Fruit fly (Drosophila melanogaster): ENCODE data around the gene Cyp4d14.

The Cyp4d14 gene

dm6 chrX:2193809-2194207, 18.7 kb upstream of the Cyp4d14 start, which contains the start of gene CG14053:
CG14053 (minus strand) TSS chrX:2193909.
- TF ChIP-seq foxo (GFP tag; optimal IDR thresholded peaks at IDR 0.05): no peak
- TF ChIP-seq Rel (GFP tag; optimal IDR thresholded peaks at IDR 0.05): no peak
- peak; percentile 82 for TF ChIP-seq Rel (tag; optimal IDR thresholded peaks at IDR 0.05)

dm6 chrX:2193158-2193557, 18.0 kb upstream of the Cyp4d14 start:
- no peak for TF ChIP-seq dl (GFP tag; optimal IDR thresholded peaks at IDR 0.05; ENCODE audit: insufficient read depth in 1 of 2, partially characterized antibody in 2 of 2)
- no peak for TF ChIP-seq OdsH (GFP tag; optimal IDR thresholded peaks at IDR 0.05)
- no peak for TF ChIP-seq HLH106 (tag; optimal IDR thresholded peaks at IDR 0.05)
- TF ChIP-seq sage (GFP tag; optimal IDR thresholded peaks at IDR 0.05): no peak
- TF ChIP-seq Sp1 (GFP tag; optimal IDR thresholded peaks at IDR 0.05): no peak

- no peak for TF ChIP-seq jim (GFP tag; optimal IDR thresholded peaks at IDR 0.05)
- no peak for TF ChIP-seq CrebA (GFP tag; optimal IDR thresholded peaks at IDR 0.05; ENCODE audit: borderline replicate concordance)
- TF ChIP-seq rgr (GFP tag; optimal IDR thresholded peaks at IDR 0.05): no peak
- TF ChIP-seq pan (optimal IDR thresholded peaks at IDR 0.05): no peak
- TF ChIP-seq CG9705 (GFP tag; optimal IDR thresholded peaks at IDR 0.05): no peak
- no peak for TF ChIP-seq dl (GFP tag; optimal IDR thresholded peaks at IDR 0.05; ENCODE audit: insufficient read depth in 1 of 2, partially characterized antibody in 2 of 2)
Measured at dm6 chrX:2191896-2192295, 16.8 kb upstream of the Cyp4d14 start.

dm6 chrX:2188888-2189287, 13.8 kb upstream of the Cyp4d14 start, which contains the start of gene Mct1:
Mct1 (plus strand) TSS chrX:2189188.
- TF ChIP-seq Jra (GFP tag; optimal IDR thresholded peaks at IDR 0.05) (no peak), Hr83 (GFP tag; optimal IDR thresholded peaks at IDR 0.05; ENCODE audit: poor library complexity, severe bottlenecking) (no peak)

dm6 chrX:2187520-2187919, 12.4 kb upstream of the Cyp4d14 start, which contains the start of gene CG3457:
CG3457 (plus strand) TSS chrX:2187820.
- no peak for TF ChIP-seq tai (GFP tag; optimal IDR thresholded peaks at IDR 0.05)

- no peak for TF ChIP-seq Vsx2 (GFP tag; optimal IDR thresholded peaks at IDR 0.05; ENCODE audit: partially characterized antibody)
- no peak for TF ChIP-seq jim (GFP tag; optimal IDR thresholded peaks at IDR 0.05)
- TF ChIP-seq Myc (optimal IDR thresholded peaks at IDR 0.05): no peak
- TF ChIP-seq N (GFP tag; optimal IDR thresholded peaks at IDR 0.05): no peak
- TF ChIP-seq Hr83 (GFP tag; optimal IDR thresholded peaks at IDR 0.05; ENCODE audit: poor library complexity, severe bottlenecking): no peak
- no peak for TF ChIP-seq HLH106 (tag; optimal IDR thresholded peaks at IDR 0.05)
- TF ChIP-seq tai (GFP tag; optimal IDR thresholded peaks at IDR 0.05): no peak
- TF ChIP-seq lola (GFP tag; optimal IDR thresholded peaks at IDR 0.05): no peak
Measured at dm6 chrX:2186555-2186954, 11.4 kb upstream of the Cyp4d14 start, which contains the start of gene CG17777. CG17777 (plus strand) TSS chrX:2186855.

dm6 chrX:2184563-2184962, 9.4 kb upstream of the Cyp4d14 start, which contains the start of the genes Nmd3 and CG17776:
Nmd3 (minus strand) TSS chrX:2184668.
CG17776 (plus strand) TSS chrX:2184725.
- TF ChIP-seq Hr78 (GFP tag; optimal IDR thresholded peaks at IDR 0.05): no peak
- TF ChIP-seq Sp1 (GFP tag; optimal IDR thresholded peaks at IDR 0.05): peak; percentile 1
- TF ChIP-seq Dfd (GFP tag; optimal IDR thresholded peaks at IDR 0.05): no peak
- TF ChIP-seq HLH106 (tag; optimal IDR thresholded peaks at IDR 0.05): peak; percentile 27
- peak; percentile 8 for TF ChIP-seq rgr (GFP tag; optimal IDR thresholded peaks at IDR 0.05)
- TF ChIP-seq Myc (optimal IDR thresholded peaks at IDR 0.05): peak; percentile 97
- peak in 1 of 2 experiments; percentile 13 for TF ChIP-seq foxo (GFP tag; optimal IDR thresholded peaks at IDR 0.05)
- no peak for TF ChIP-seq sage (GFP tag; optimal IDR thresholded peaks at IDR 0.05)
- no peak for TF ChIP-seq Rel (GFP tag; optimal IDR thresholded peaks at IDR 0.05)
- TF ChIP-seq Rel (tag; optimal IDR thresholded peaks at IDR 0.05): peak; percentile 55

dm6 chrX:2180750-2181261, 5.7 kb upstream of the Cyp4d14 start, which contains the start of gene pn:
pn (plus strand) TSS chrX:2181211.
- TF ChIP-seq lola (GFP tag; optimal IDR thresholded peaks at IDR 0.05): no peak
- TF ChIP-seq Rel (GFP tag; optimal IDR thresholded peaks at IDR 0.05): no peak
- TF ChIP-seq Rel (tag; optimal IDR thresholded peaks at IDR 0.05): peak; percentile 20
- no peak for TF ChIP-seq Hr83 (GFP tag; optimal IDR thresholded peaks at IDR 0.05; ENCODE audit: poor library complexity, severe bottlenecking)
- peak; percentile 71 for TF ChIP-seq Myc (optimal IDR thresholded peaks at IDR 0.05)
